Fruit fly (Drosophila melanogaster): ENCODE measurements around the gene CG32187.

DNA sequence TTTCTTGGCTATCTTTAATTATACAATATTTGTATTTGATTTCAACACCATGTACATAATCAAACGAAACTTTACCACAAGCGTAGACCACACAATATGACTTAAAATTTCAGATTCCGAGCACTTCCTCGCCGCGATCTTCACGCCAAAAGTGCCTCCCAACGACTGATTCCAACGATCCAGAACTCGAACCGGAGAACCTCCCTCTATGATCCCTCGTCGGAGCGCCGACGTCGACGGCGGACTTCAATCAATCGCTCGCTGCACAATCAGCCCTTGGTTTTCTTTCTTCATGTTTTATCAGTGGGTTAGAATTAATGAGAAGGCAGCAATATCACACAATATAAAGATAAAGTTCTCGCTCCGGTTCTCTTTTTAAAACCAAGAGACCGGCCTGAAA, 42.2 kb downstream of the CG32187 start, which contains the start of the genes Adgf-A and Adgf-A2:
- TF ChIP-seq CG8478 (optimal IDR thresholded peaks at IDR 0.05) = no peak
- TF ChIP-seq psq (optimal IDR thresholded peaks at IDR 0.05) = no peak

All from whole organism.